Worm (Caenorhabditis elegans): ENCODE results near the gene gtap-1.

- no peak for TF ChIP-seq dmd-6 (GFP tag; IDR thresholded peaks at IDR 0.05)
- no peak for TF ChIP-seq nhr-6 (tag; optimal IDR thresholded peaks at IDR 0.05)
- TF ChIP-seq unc-39 (tag; optimal IDR thresholded peaks at IDR 0.05), result no peak
- no peak for TF ChIP-seq fkh-10 (GFP tag; optimal IDR thresholded peaks at IDR 0.05)
- TF ChIP-seq nhr-76 (tag; optimal IDR thresholded peaks at IDR 0.05), result no peak
These were observed 41.1 kb upstream of the gtap-1 start for ce11 chrII:5874130-5874529.
